Fruit fly (Drosophila melanogaster) whole organism, pupa: ENCODE results near the gene AdipoR.

ENCODE experiments used
- CG10348 ChIP-seq: fragments of 200-800 bp; sonication (Bioruptor generic); IDR thresholded peaks from 2 replicates; pipeline ENCODE4 v1.3.6; 2022; ENCODE audit warnings: missing biosample characterization, missing genetic modification characterization
- CG12605 ChIP-seq: fragments of 200-800 bp; sonication (Bioruptor generic); IDR thresholded peaks from 2 replicates; pipeline ENCODE4 v1.3.6; 2022; ENCODE audit warnings: missing biosample characterization, missing genetic modification characterization
- CG13204 ChIP-seq: fragments of 200-800 bp; sonication (Bioruptor generic); optimal IDR thresholded peaks from 2 replicates; lab custom pipeline; 2018; ENCODE audit warnings: missing biosample characterization, mild to moderate bottlenecking, missing genetic modification characterization, moderate library complexity
- CG14655 ChIP-seq: fragments of 200-800 bp; sonication (Bioruptor generic); optimal IDR thresholded peaks from 3 replicates; lab custom pipeline; 2017; ENCODE audit warnings: mild to moderate bottlenecking, missing biosample characterization, missing genetic modification reagents, missing genetic modification characterization
- CG15710 ChIP-seq: fragments of 200-800 bp; sonication (Bioruptor generic); optimal IDR thresholded peaks from 2 replicates; lab custom pipeline; 2018; ENCODE audit warnings: missing biosample characterization, mild to moderate bottlenecking, missing genetic modification characterization, moderate library complexity
- CG17806 ChIP-seq: fragments of 200-800 bp; sonication (Bioruptor generic); optimal IDR thresholded peaks from 2 replicates; lab custom pipeline; 2018; ENCODE audit warnings: missing biosample characterization, mild to moderate bottlenecking, missing genetic modification characterization, moderate library complexity
- CG32121 ChIP-seq: fragments of 200-800 bp; sonication (Bioruptor generic); IDR thresholded peaks from 2 replicates; pipeline ENCODE4 v1.3.6; 2022; ENCODE audit warnings: missing biosample characterization, missing genetic modification characterization
- CG34367 ChIP-seq: fragments of 200-800 bp; sonication (Bioruptor generic); optimal IDR thresholded peaks from 2 replicates; lab custom pipeline; 2018; ENCODE audit warnings: missing biosample characterization, mild to moderate bottlenecking, missing genetic modification characterization
- CG4496 ChIP-seq: fragments of 200-800 bp; sonication (Bioruptor generic); IDR thresholded peaks from 3 replicates; pipeline ENCODE4 v1.3.6; 2022; ENCODE audit warnings: missing biosample characterization, missing genetic modification characterization
- CG8159 ChIP-seq: fragments of 200-800 bp; sonication (Bioruptor generic); optimal IDR thresholded peaks from 3 replicates; lab custom pipeline; 2018; ENCODE audit warnings: missing biosample characterization, mild to moderate bottlenecking, missing genetic modification characterization, moderate library complexity
- CG8301 ChIP-seq: fragments of 200-800 bp; sonication (Bioruptor generic); optimal IDR thresholded peaks from 2 replicates; lab custom pipeline; 2018; ENCODE audit warnings: missing biosample characterization, mild to moderate bottlenecking, missing genetic modification characterization
- CG9948 ChIP-seq: fragments of 200-800 bp; sonication (Bioruptor generic); optimal IDR thresholded peaks from 2 replicates; lab custom pipeline; 2018; ENCODE audit warnings: missing biosample characterization, mild to moderate bottlenecking, missing genetic modification characterization, moderate library complexity
- D1 ChIP-seq: fragments of 200-800 bp; sonication (Bioruptor generic); optimal IDR thresholded peaks from 2 replicates; lab custom pipeline; 2018; ENCODE audit warnings: missing biosample characterization, mild to moderate bottlenecking, missing genetic modification characterization, moderate library complexity
- EcR ChIP-seq: fragments of 200-800 bp; sonication (Bioruptor generic); optimal IDR thresholded peaks from 3 replicates; lab custom pipeline; 2019; ENCODE audit warnings: missing biosample characterization, missing genetic modification characterization, mild to moderate bottlenecking, moderate library complexity, missing genetic modification reagents
- Ets98B ChIP-seq: fragments of 200-800 bp; sonication (Bioruptor generic); IDR thresholded peaks from 2 replicates; pipeline ENCODE4 v1.3.6; 2022; ENCODE audit warnings: missing biosample characterization, missing genetic modification characterization
- Pif1A ChIP-seq: fragments of 200-800 bp; sonication (Bioruptor generic); optimal IDR thresholded peaks from 3 replicates; lab custom pipeline; 2016; ENCODE audit warnings: missing biosample characterization, missing genetic modification characterization
- Pif1B ChIP-seq: fragments of 200-800 bp; sonication (Bioruptor generic); optimal IDR thresholded peaks from 3 replicates; lab custom pipeline; 2016; ENCODE audit warnings: missing biosample characterization, missing genetic modification characterization
- Snoo ChIP-seq: fragments of 200-800 bp; sonication (Bioruptor generic); optimal IDR thresholded peaks from 3 replicates; lab custom pipeline; 2017; ENCODE audit warnings: missing biosample characterization, mild to moderate bottlenecking, missing genetic modification characterization, inconsistent platforms
- fd96Ca ChIP-seq: fragments of 200-800 bp; sonication (Bioruptor generic); IDR thresholded peaks from 3 replicates; pipeline ENCODE4 v1.3.6; 2022; ENCODE audit warnings: missing biosample characterization, missing genetic modification characterization
- gl ChIP-seq: fragments of 200-800 bp; sonication (Bioruptor generic); optimal IDR thresholded peaks from 2 replicates; lab custom pipeline; 2018; ENCODE audit warnings: missing biosample characterization, mild to moderate bottlenecking, missing genetic modification characterization
- rn ChIP-seq: fragments of 200-800 bp; sonication (Bioruptor generic); IDR thresholded peaks from 2 replicates; pipeline ENCODE4 v1.3.6; 2022; ENCODE audit warnings: missing biosample characterization, missing genetic modification characterization

AdipoR gene

DNA sequence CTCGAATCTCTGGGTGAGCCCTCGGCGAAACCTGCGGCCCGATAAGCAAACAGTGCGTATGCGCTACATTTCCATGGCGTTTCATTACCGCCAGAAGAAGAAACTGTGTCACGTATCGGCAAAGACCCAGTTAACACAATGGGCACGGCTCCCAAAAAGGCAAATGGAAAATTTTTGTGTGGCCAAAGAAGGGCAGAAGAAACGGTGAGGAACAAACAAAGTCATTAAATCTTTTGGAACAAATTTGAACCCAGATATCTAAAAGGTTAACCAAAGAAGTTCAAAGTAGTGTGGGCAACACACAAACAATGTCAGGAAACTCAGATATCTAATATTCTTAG lies 22.6 kb downstream of the AdipoR start:
- TF ChIP-seq D1 (tag; lab: Kevin White, UChicago), result no peak
- TF ChIP-seq CG13204 (GFP tag; lab: Kevin White, UChicago), result no peak
- no peak for TF ChIP-seq Ets98B
- TF ChIP-seq CG32121, result no peak
- no peak for TF ChIP-seq fd96Ca (GFP tag; lab: Robert Waterston, UW)

DNA sequence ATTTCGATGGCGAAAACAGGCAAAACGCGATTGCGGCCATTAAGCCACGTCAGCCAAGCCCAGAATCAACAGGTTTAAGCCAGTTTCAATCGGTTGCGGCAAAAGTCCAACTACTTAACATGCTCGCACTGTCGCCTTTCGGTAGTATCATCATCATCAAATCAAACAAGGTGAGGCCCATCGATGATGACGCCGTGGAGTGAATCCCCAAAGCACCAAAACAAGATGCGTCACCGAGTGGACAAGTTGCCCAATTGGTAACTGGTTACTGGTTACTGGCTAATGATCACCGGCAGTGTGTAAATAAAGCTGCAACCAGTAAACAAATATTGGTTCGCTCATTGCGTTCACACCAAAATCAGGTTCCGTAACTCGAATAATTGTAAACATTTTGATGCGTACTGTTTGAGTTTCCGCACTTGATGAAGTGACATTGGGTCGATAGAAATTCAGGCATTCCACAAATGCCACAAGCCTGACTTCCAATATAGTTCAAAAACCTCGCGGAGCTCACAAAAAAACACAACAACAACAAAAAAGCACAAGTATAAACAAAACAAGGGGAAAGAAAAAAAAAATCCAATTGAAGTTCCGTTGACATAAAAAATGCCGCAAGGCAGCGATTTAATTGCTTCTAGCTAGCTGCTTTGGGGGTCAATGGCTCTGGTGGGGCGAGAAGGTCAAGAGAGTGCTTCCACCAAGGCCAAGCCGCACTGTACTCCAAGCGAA lies 23.1 kb downstream of the AdipoR start:
- no peak for TF ChIP-seq fd96Ca (GFP tag; lab: Robert Waterston, UW)
- TF ChIP-seq CG8301 (tag; lab: Kevin White, UChicago), result no peak
- TF ChIP-seq CG10348, result no peak
- no peak for TF ChIP-seq CG32121
- TF ChIP-seq CG12605 (GFP tag; lab: Robert Waterston, UW), result no peak
- no peak for TF ChIP-seq D1 (tag; lab: Kevin White, UChicago)
- peak; percentile 91 for TF ChIP-seq EcR (GFP tag; lab: Kevin White, UChicago)
- no peak for TF ChIP-seq rn

DNA sequence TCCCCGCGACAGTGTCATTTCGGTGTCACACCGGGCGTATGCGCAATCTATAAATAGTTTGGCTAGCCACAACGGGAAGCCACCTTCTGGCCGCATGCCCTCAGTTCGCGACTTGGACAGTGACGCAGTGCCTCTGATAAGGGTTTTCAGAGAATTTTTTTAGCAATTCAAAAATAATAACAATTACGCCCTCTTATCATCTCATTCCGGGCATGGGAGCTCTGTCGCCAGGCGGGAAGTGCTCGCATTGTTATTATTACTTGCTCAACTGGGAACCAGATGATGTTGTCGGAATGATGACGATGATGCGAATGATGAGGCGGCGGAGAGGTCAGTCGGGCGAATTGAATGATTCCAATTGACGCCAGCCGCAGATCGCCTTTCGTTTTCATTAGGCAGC lies 24.8 kb downstream of the AdipoR start:
- TF ChIP-seq Snoo (tag; lab: Kevin White, UChicago) (no peak), Pif1B (GFP tag; lab: Kevin White, UChicago) (no peak), CG10348 (no peak), D1 (tag; lab: Kevin White, UChicago) (no peak), CG17806 (tag; lab: Kevin White, UChicago) (no peak), CG8301 (tag; lab: Kevin White, UChicago) (no peak), rn (no peak), EcR (GFP tag; lab: Kevin White, UChicago) (no peak), CG9948 (tag; lab: Kevin White, UChicago) (no peak), CG15710 (tag; lab: Kevin White, UChicago) (no peak), CG4496 (no peak)

DNA sequence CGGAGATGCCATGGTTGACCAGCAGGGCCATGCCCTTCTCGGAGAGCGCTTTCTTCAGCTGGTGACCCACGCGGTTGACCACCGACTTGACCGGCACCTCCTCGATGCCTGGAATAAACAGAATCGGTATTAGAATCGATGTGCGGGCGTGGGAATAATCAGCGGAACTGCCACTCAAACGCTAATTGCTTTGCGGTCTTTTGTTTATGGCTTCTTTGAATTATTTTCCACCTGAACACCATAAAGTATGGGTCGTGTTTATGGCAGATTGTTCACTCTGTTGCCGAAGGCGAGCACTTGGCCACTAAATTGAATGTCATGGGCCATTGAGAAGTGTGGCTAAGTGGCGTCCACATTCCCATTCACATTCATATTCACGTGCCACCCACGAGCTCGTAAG lies 25.6 kb downstream of the AdipoR start:
- TF ChIP-seq EcR (GFP tag; lab: Kevin White, UChicago) (no peak), CG13204 (GFP tag; lab: Kevin White, UChicago) (no peak), Ets98B (no peak), CG17806 (tag; lab: Kevin White, UChicago) (no peak), CG12605 (GFP tag; lab: Robert Waterston, UW) (no peak), CG9948 (tag; lab: Kevin White, UChicago) (no peak), CG4496 (no peak), Snoo (tag; lab: Kevin White, UChicago) (no peak), CG14655 (GFP tag; lab: Kevin White, UChicago) (no peak), CG32121 (no peak), rn (no peak), CG10348 (no peak), CG34367 (no peak), Pif1B (GFP tag; lab: Kevin White, UChicago) (no peak)

DNA sequence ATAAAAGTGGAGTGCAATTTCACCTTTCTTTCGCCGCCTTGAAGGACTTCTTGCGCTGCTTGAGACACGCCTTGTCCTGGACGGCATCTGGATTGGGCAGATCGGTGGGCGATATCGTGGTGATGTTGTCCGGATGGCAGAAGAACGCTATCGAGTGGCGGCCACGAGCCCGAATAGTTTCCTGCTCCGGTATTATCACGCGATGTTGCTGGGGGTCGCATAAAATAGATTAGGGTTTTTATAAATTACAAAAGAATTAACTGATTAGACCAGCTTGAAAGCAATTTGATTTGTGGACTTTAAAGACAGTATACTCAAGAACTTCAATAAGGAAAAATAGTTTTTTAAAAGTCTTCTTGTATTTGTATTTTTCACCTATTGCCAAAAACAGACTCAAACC lies 27.2 kb downstream of the AdipoR start:
- TF ChIP-seq CG14655 (GFP tag; lab: Kevin White, UChicago), result no peak
- TF ChIP-seq Pif1A, result no peak
- no peak for TF ChIP-seq Pif1B (GFP tag; lab: Kevin White, UChicago)
- no peak for TF ChIP-seq CG32121
- no peak for TF ChIP-seq EcR (GFP tag; lab: Kevin White, UChicago)
- no peak for TF ChIP-seq Snoo (tag; lab: Kevin White, UChicago)
- TF ChIP-seq gl, result no peak
- no peak for TF ChIP-seq CG13204 (GFP tag; lab: Kevin White, UChicago)
- TF ChIP-seq Ets98B, result no peak
- no peak for TF ChIP-seq CG9948 (tag; lab: Kevin White, UChicago)
- no peak for TF ChIP-seq D1 (tag; lab: Kevin White, UChicago)
- no peak for TF ChIP-seq CG12605 (GFP tag; lab: Robert Waterston, UW)
- no peak for TF ChIP-seq CG8301 (tag; lab: Kevin White, UChicago)

DNA sequence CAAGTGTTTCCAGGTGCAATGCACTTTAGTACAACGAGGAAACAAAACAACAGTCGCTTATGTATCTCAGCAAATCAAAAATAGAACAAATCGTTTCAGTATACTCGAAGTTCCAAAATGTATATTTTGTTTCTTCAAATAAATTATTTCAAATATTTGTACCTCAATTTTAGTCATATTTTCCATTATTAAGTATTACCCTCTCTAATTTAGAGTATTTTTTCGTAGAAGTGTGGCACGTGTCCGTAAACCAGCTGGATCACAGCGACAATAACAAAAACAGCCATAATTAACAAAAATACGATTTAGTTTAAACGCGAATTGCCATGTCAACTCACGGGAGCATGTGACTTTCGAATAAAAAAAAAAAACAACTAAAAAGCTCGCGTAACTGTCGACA lies 28.9 kb downstream of the AdipoR start:
- no peak for TF ChIP-seq CG13204 (GFP tag; lab: Kevin White, UChicago)
- TF ChIP-seq Pif1B (GFP tag; lab: Kevin White, UChicago), result no peak
- no peak for TF ChIP-seq CG8301 (tag; lab: Kevin White, UChicago)
- no peak for TF ChIP-seq CG14655 (GFP tag; lab: Kevin White, UChicago)
- TF ChIP-seq CG34367, result no peak
- TF ChIP-seq Ets98B, result no peak
- no peak for TF ChIP-seq CG32121
- no peak for TF ChIP-seq Pif1A
- no peak for TF ChIP-seq EcR (GFP tag; lab: Kevin White, UChicago)
- no peak for TF ChIP-seq fd96Ca (GFP tag; lab: Robert Waterston, UW)
- TF ChIP-seq D1 (tag; lab: Kevin White, UChicago), result no peak
- no peak for TF ChIP-seq rn
- TF ChIP-seq CG8159 (tag; lab: Kevin White, UChicago), result no peak
- no peak for TF ChIP-seq gl
- TF ChIP-seq Snoo (tag; lab: Kevin White, UChicago), result no peak
- TF ChIP-seq CG4496, result no peak
- TF ChIP-seq CG17806 (tag; lab: Kevin White, UChicago), result no peak
- TF ChIP-seq, all 21 proteins: peak for 0

DNA sequence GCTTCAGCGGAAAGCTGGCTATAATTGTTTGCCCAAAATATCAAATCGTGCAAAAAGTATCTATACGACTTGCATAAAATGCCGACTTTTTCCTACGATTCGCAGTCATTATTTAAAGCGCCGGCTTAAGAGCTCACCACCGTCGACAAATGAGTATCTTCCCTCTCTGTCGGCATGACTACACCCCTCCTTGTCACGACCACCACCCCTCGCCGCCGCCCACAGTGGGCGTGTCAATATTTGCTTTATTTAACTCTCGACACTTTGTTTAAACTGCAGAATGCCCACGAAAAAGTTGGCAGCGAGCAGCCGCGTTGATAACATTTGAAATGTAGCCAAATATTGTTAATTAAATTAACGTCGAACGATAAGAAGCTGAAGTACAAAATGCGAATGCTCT lies 29.4 kb downstream of the AdipoR start:
- TF ChIP-seq CG9948 (tag; lab: Kevin White, UChicago) (no peak), CG13204 (GFP tag; lab: Kevin White, UChicago) (no peak), Pif1A (no peak), CG8301 (tag; lab: Kevin White, UChicago) (no peak), CG32121 (no peak), fd96Ca (GFP tag; lab: Robert Waterston, UW) (no peak), CG34367 (no peak), CG17806 (tag; lab: Kevin White, UChicago) (no peak), CG8159 (tag; lab: Kevin White, UChicago) (no peak), D1 (tag; lab: Kevin White, UChicago) (no peak), Pif1B (GFP tag; lab: Kevin White, UChicago) (no peak), Snoo (tag; lab: Kevin White, UChicago) (no peak), gl (no peak), rn (no peak), CG12605 (GFP tag; lab: Robert Waterston, UW) (no peak), CG10348 (no peak), CG14655 (GFP tag; lab: Kevin White, UChicago) (no peak)
